Fruit fly (Drosophila melanogaster) ovary, adult (tissue): ENCODE data around the gene Hus1-like.

Experiments used
- CG17801 ChIP-seq: fragments of 200-800 bp; optimal IDR thresholded peaks from 2 replicates; lab custom pipeline; 2019; ENCODE audit warnings: missing biosample characterization, mild to moderate bottlenecking, missing genetic modification characterization, moderate library complexity; ENCODE audit not compliant: partially characterized antibody

Hus1-like gene

DNA sequence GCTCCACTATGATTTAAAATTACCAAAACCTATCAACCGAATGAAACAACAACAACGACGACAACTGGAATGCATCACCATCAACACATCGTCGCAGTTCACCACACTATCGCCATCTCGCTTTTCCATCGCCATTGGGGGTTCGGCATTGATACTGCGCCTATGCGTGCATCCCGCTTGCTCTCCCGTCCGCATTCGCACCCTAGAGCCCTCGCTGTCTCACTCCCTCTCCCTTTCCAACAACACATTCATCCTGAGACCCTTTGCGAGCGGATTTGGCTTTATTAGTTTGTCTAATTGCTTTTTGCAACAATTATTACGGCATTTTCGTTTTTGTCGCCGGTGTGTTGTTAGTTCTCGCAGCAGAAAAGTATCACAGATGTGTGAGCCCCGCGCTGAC is 23.4 kb upstream of the Hus1-like start:
- no peak for TF ChIP-seq CG17801 (GFP tag; lab: Kevin White, UChicago)

dm6 chr3R:4833636-4834035 is 21.7 kb upstream of the Hus1-like start:
- TF ChIP-seq CG17801 (GFP tag; lab: Kevin White, UChicago): no peak

DNA sequence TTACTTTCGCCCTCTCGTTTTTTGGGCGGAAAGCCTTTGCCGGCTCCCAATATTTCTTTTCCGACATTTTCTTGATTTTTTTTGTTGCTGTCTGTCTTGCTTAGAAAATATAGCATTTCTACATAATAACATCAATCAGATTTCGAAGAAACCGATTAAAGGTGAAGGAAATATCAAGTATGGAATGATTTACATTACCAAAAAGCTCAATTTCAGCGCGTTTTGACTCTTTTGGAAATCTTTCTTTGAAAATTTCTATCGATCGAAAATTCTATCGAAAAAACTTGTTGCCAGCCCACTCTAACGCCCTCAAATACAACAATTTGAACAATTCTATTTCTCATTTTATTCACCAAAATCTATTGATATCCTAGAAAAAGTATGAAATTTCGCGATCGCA is 19.3 kb upstream of the Hus1-like start, which contains the start of gene CG14659:
Gene CG14659 (minus strand): TSS at position 101 of the 400 bp plus-strand sequence.
- TF ChIP-seq CG17801 (GFP tag; lab: Kevin White, UChicago): no peak

DNA sequence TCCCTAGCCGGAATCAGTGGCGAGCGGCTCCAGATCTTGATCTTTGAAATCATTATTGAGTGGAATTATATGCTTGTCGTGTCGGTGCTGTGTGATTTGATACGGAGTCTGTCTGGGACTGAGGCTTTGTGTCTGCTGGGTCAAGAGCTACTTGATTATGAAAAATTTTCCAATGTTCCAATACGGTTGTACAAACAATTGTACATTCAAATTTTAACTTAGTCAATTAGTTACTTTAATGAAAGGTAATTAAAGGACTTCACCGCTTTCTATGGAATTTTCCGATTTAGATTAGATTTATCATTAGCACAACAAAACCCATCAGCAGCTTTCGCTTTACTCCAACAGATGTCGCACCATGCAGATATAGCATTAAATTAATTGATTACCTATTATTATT is 18.5 kb upstream of the Hus1-like start, which contains the start of gene CG14658:
Gene CG14658 (minus strand): TSS at position 101 of the 400 bp plus-strand sequence.
- no peak for TF ChIP-seq CG17801 (GFP tag; lab: Kevin White, UChicago)

- TF ChIP-seq CG17801 (GFP tag; lab: Kevin White, UChicago): no peak
Measured at dm6 chr3R:4825188-4825587, 13.3 kb upstream of the Hus1-like start.

dm6 chr3R:4821098-4821605 is 9.3 kb upstream of the Hus1-like start, which contains the start of gene CG14657:
Gene CG14657, minus strand, starts transcription at chr3R:4821432.
- no peak for TF ChIP-seq CG17801 (GFP tag; lab: Kevin White, UChicago)

- TF ChIP-seq CG17801 (GFP tag; lab: Kevin White, UChicago): no peak
Measured at dm6 chr3R:4816018-4816417, 4.1 kb upstream of the Hus1-like start, which contains the start of gene BBS5. Gene BBS5, plus strand, starts transcription at chr3R:4816318.

- no peak for TF ChIP-seq CG17801 (GFP tag; lab: Kevin White, UChicago)
Measured at dm6 chr3R:4814677-4815076, 2.8 kb upstream of the Hus1-like start.

dm6 chr3R:4813172-4813716 is 1.3 kb upstream of the Hus1-like start:
- peak; percentile 29 for TF ChIP-seq CG17801 (GFP tag; lab: Kevin White, UChicago)

DNA sequence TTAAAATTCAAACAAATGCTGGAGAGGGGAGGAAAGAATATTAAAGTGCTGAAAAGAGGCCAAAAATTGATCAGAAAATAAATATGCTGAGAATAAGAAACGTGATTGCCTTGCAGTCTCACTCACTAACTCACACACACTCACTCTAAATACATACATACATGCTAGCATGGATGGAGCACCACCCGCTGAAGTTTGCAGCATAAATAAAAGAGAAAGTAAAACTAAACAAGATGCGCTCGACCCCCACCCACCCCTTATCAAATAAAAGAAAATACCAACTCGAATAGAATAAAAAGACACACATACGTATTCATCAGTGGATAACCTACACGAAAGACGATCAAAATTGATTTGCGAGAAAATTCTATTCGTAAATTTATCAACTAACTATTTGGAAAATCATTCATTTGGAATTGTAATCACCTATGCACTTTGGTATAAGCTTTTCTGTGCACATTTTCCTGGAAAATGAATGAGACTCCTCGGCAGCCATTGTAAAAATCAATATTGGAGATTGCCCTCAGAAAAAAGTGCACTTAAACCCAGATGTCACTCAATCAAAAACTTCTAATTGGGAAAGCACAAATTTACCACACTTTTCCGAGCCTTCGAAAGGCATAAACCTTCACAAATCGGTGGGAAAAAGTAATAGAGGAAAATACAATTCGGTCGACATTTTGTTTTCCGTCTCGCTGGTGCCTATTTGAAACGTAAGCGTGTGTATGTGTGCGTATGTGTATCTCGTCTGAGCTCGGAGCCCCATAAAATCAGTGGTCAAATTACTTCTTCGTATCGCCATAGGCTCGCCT is 566 bp downstream of the Hus1-like start, which contains the start of gene Gmppb:
Gene Gmppb (plus strand): TSS at position 321 of the 812 bp plus-strand sequence.
- no peak for TF ChIP-seq CG17801 (GFP tag; lab: Kevin White, UChicago)

DNA sequence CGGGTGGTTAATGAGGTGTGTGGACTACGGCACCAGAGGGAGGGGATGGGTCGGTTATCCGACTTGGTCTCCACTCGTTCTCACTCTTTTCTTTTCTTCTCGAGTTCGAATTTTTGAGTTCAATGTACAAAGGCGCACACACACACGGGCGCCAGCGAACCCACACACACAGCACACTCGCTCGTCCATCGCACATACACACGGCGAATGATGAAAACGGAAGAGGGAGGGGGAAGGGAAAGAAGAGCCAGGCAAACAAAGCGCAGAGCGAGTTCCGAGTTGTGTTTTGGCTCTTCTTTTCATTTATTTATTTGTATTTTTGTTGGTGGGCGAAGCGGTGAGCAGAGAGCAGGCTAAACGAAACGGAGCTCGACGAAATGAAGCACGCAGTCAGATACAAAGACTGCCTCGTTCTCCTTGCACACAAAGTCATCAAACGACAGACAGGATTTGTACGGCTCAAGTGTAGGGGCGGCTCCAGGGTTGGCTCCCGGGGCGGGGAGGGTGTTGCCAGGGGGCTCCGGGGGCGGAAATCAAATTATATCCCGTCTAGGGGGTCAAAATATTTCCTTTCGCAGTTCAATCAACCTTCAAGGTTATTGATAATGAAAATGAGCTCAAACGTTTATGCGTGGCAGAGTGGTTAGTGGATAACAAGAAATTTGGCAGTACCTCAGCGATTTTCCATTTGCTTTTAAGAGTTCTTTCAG is 1.8 kb downstream of the Hus1-like start:
- peak; percentile 20 for TF ChIP-seq CG17801 (GFP tag; lab: Kevin White, UChicago)

DNA sequence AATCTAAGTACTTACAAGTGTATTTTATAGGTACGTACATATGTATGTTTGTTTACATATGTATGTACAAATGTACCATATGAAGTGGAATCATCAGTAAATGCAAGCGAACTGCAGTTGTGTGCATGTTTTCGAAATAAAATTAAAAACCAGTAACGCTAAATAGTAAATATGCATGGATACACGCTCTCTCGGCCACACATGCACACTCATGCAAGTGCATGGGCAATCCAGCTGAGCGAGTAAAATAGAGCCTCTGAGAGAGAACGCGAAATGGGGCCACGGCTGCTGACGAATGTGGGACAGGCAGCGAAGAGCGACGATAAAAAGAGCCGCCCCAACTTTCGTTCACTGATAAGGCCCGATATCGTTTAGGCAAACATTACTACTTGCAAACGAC is 4.3 kb downstream of the Hus1-like start:
- TF ChIP-seq CG17801 (GFP tag; lab: Kevin White, UChicago): no peak

DNA sequence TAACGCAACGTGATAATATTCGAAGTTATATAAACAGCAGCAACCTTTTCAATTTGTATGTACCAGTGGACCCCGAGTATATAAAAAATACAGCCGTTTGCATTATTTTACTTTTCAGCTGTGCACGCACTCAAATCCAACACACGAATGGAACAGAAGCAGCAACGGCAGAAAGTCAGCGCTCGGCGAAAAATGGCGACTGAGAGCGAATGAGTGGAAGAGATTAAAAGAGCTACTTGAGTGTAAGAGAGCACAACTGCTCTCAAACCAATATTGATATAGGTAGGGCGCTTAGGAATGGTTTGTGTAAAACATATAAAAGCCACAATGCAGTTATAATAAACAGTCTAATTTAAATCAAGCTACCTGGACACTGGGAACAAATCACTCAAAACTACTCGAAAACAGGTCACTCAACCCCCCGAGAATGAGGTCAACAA is 5.6 kb downstream of the Hus1-like start:
- peak; percentile 74 for TF ChIP-seq CG17801 (GFP tag; lab: Kevin White, UChicago)

dm6 chr3R:4804828-4805707 is 6.8 kb downstream of the Hus1-like start:
- peak; percentile 75 for TF ChIP-seq CG17801 (GFP tag; lab: Kevin White, UChicago)
